Worm (Caenorhabditis elegans) whole organism, early embryonic: ENCODE results near the gene Y66D12A.6.

Experiments used
- B0310.2 ChIP-seq: sonication (generic microtip); optimal IDR thresholded peaks from 2 replicates; lab custom pipeline; 2016; ENCODE audit warnings: mild to moderate bottlenecking, missing genetic modification characterization, missing compliant biosample characterization
- F13C5.2 ChIP-seq: sonication (generic microtip); optimal IDR thresholded peaks from 2 replicates; lab custom pipeline; 2017; ENCODE audit warnings: mild to moderate bottlenecking, missing genetic modification characterization, inconsistent platforms, missing compliant biosample characterization
- aly-1 ChIP-seq: sonication (generic microtip); optimal IDR thresholded peaks from 2 replicates; lab custom pipeline; 2016; ENCODE audit warnings: missing genetic modification characterization, missing compliant biosample characterization
- ama-1 ChIP-seq: fragments of 150-350 bp; optimal IDR thresholded peaks from 2 replicates; lab custom pipeline; 2014
- ceh-13 ChIP-seq: fragments of 200-800 bp; sonication (Bioruptor generic); optimal IDR thresholded peaks from 2 replicates; lab custom pipeline; 2018; ENCODE audit warnings: mild to moderate bottlenecking, missing genetic modification characterization, missing compliant biosample characterization
- ceh-36 ChIP-seq: sonication (generic microtip); optimal IDR thresholded peaks from 2 replicates; lab custom pipeline; 2016; ENCODE audit warnings: missing genetic modification characterization, inconsistent platforms, missing compliant biosample characterization
- ets-7 ChIP-seq: sonication (generic microtip); optimal IDR thresholded peaks from 2 replicates; lab custom pipeline; 2016; ENCODE audit warnings: missing genotype, missing genetic modification characterization, missing compliant biosample characterization
- flt-1 ChIP-seq: fragments of 200-800 bp; sonication (Bioruptor generic); IDR thresholded peaks from 2 replicates; pipeline ENCODE4 v1.3.6; 2022; ENCODE audit warnings: missing genetic modification characterization, missing compliant biosample characterization
- hmbx-1 ChIP-seq: sonication (generic microtip); optimal IDR thresholded peaks from 2 replicates; lab custom pipeline; 2016; ENCODE audit warnings: mild to moderate bottlenecking, missing genetic modification characterization, missing compliant biosample characterization
- hmg-4 ChIP-seq: fragments of 200-800 bp; sonication (Bioruptor generic); optimal IDR thresholded peaks from 2 replicates; lab custom pipeline; 2018; ENCODE audit warnings: mild to moderate bottlenecking, missing genetic modification characterization, missing compliant biosample characterization
- hnd-1 ChIP-seq: sonication (generic microtip); optimal IDR thresholded peaks from 2 replicates; lab custom pipeline; 2016; ENCODE audit warnings: missing genetic modification characterization, missing compliant biosample characterization
- pes-1 ChIP-seq: fragments of 200-800 bp; sonication (Bioruptor generic); IDR thresholded peaks from 2 replicates; pipeline ENCODE4 v1.3.6; 2022; ENCODE audit warnings: missing genetic modification reagents, missing genetic modification characterization, missing compliant biosample characterization
- scrt-1 ChIP-seq: fragments of 200-800 bp; sonication (Bioruptor generic); IDR thresholded peaks from 2 replicates; pipeline ENCODE4 v1.3.6; 2022; ENCODE audit warnings: missing genetic modification characterization, missing compliant biosample characterization
- sea-1 ChIP-seq: fragments of 200-800 bp; sonication (Bioruptor generic); conservative IDR thresholded peaks from 2 replicates; pipeline ENCODE4 v1.3.6; 2022; ENCODE audit warnings: missing genetic modification characterization, missing compliant biosample characterization
- tbx-11 ChIP-seq: fragments of 200-800 bp; sonication (Bioruptor generic); IDR thresholded peaks from 2 replicates; pipeline ENCODE4 v1.3.6; 2022; ENCODE audit warnings: missing genetic modification characterization, missing compliant biosample characterization
- tbx-37 ChIP-seq: fragments of 200-800 bp; sonication (Bioruptor generic); conservative IDR thresholded peaks from 2 replicates; pipeline ENCODE4 v1.3.6; 2022; ENCODE audit warnings: missing genetic modification reagents, missing genetic modification characterization, missing compliant biosample characterization
- tra-4 ChIP-seq: sonication (generic microtip); optimal IDR thresholded peaks from 2 replicates; lab custom pipeline; 2017; ENCODE audit warnings: missing genetic modification characterization, missing compliant biosample characterization

Y66D12A.6 gene

ce11 chrIII:11588911-11589310 is 7.7 kb upstream of the Y66D12A.6 start, which contains the start of gene Y66D12A.3:
Gene Y66D12A.3, plus strand, starts transcription at chrIII:11589211.
- TF ChIP-seq ama-1 (lab: Kevin White, UChicago) (no peak), pes-1 (GFP tag; lab: Robert Waterston, UW) (no peak), flt-1 (GFP tag; lab: Robert Waterston, UW) (no peak), hmbx-1 (tag; lab: Kevin White, UChicago) (no peak), scrt-1 (GFP tag; lab: Robert Waterston, UW) (no peak), B0310.2 (tag; lab: Kevin White, UChicago) (no peak), tbx-37 (GFP tag; lab: Robert Waterston, UW) (no peak), tra-4 (no peak), ets-7 (tag; lab: Kevin White, UChicago) (no peak), ceh-13 (GFP tag; lab: Kevin White, UChicago) (no peak), ceh-36 (tag; lab: Kevin White, UChicago) (no peak), F13C5.2 (tag; lab: Kevin White, UChicago) (no peak), tbx-11 (no peak), hnd-1 (tag; lab: Kevin White, UChicago) (no peak)

ce11 chrIII:11582569-11582968 is 1.4 kb upstream of the Y66D12A.6 start:
- TF ChIP-seq ceh-36 (tag; lab: Kevin White, UChicago) = no peak
- no peak for TF ChIP-seq hmbx-1 (tag; lab: Kevin White, UChicago)
- no peak for TF ChIP-seq tbx-37 (GFP tag; lab: Robert Waterston, UW)
- TF ChIP-seq sea-1 (GFP tag; lab: Robert Waterston, UW) = no peak
- no peak for TF ChIP-seq F13C5.2 (tag; lab: Kevin White, UChicago)
- TF ChIP-seq scrt-1 (GFP tag; lab: Robert Waterston, UW) = no peak
- TF ChIP-seq tra-4 = no peak
- no peak for TF ChIP-seq aly-1 (tag; lab: Kevin White, UChicago)
- TF ChIP-seq B0310.2 (tag; lab: Kevin White, UChicago) = no peak
- no peak for TF ChIP-seq tbx-11
- TF ChIP-seq hnd-1 (tag; lab: Kevin White, UChicago) = no peak
- no peak for TF ChIP-seq pes-1 (GFP tag; lab: Robert Waterston, UW)
- no peak for TF ChIP-seq ceh-13 (GFP tag; lab: Kevin White, UChicago)
- no peak for TF ChIP-seq hmg-4 (GFP tag; lab: Kevin White, UChicago)
- TF ChIP-seq ama-1 (lab: Kevin White, UChicago) = no peak

- TF ChIP-seq ama-1 (lab: Kevin White, UChicago) = no peak
- no peak for TF ChIP-seq B0310.2 (tag; lab: Kevin White, UChicago)
- no peak for TF ChIP-seq aly-1 (tag; lab: Kevin White, UChicago)
- TF ChIP-seq flt-1 (GFP tag; lab: Robert Waterston, UW) = no peak
- no peak for TF ChIP-seq ceh-36 (tag; lab: Kevin White, UChicago)
- no peak for TF ChIP-seq pes-1 (GFP tag; lab: Robert Waterston, UW)
- TF ChIP-seq sea-1 (GFP tag; lab: Robert Waterston, UW) = no peak
- TF ChIP-seq hmbx-1 (tag; lab: Kevin White, UChicago) = no peak
- TF ChIP-seq ets-7 (tag; lab: Kevin White, UChicago) = no peak
- TF ChIP-seq tra-4 = no peak
- TF ChIP-seq hmg-4 (GFP tag; lab: Kevin White, UChicago) = no peak
- TF ChIP-seq scrt-1 (GFP tag; lab: Robert Waterston, UW) = no peak
- no peak for TF ChIP-seq hnd-1 (tag; lab: Kevin White, UChicago)
- no peak for TF ChIP-seq F13C5.2 (tag; lab: Kevin White, UChicago)
- TF ChIP-seq ceh-13 (GFP tag; lab: Kevin White, UChicago) = no peak
Observed at ce11 chrIII:11580428-11580885, 745 bp downstream of the Y66D12A.6 start, which contains the start of gene Y66D12A.7. Gene Y66D12A.7, minus strand, starts transcription at chrIII:11580478.

DNA sequence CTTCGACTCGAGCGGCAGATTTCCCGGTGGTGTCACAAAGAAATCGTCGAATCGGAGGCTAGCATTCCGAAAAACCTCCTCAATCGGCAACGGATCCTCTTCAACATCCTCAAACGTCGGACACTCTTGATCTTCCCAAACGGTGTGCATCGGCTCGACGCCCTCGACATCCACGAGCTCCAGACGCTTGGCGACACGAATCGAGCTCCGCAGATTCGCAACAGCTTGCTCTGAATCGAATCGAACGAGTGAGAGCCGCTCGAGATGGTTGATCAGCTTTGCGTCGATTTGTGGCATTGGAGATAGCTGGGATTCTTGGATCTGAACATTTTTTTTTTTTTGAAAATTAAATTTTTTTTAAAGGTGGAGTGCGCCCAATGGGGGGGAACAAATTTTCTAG is 1.8 kb downstream of the Y66D12A.6 start:
- TF ChIP-seq ama-1 (lab: Kevin White, UChicago) (no peak), flt-1 (GFP tag; lab: Robert Waterston, UW) (no peak), ceh-36 (tag; lab: Kevin White, UChicago) (no peak), hmbx-1 (tag; lab: Kevin White, UChicago) (no peak), tbx-11 (no peak), hmg-4 (GFP tag; lab: Kevin White, UChicago) (no peak), B0310.2 (tag; lab: Kevin White, UChicago) (no peak), aly-1 (tag; lab: Kevin White, UChicago) (no peak)

DNA sequence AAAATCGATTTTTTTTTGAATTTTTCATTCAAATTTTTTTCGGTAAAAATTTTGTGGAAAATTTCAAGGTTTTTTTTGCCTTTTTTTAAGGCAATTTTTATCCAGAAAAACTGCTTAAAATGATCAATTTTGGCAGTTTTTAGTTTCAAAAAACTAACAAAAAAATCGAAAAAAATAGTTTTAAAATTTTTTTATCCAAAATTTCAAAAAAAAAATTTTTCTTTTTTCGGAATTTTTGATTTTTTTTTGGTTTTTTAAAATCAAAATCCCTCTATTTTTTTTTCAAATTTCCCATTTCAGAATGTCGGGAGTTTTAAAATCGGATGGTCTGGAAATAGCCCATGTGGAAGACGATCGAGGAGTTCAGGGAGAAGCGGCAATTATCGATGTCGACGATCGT is 7.3 kb downstream of the Y66D12A.6 start, which contains the start of gene Y66D12A.8:
Gene Y66D12A.8, plus strand, starts transcription at position 301 of the 400 bp plus-strand sequence.
- TF ChIP-seq sea-1 (GFP tag; lab: Robert Waterston, UW) = no peak
- TF ChIP-seq pes-1 (GFP tag; lab: Robert Waterston, UW) = no peak
- peak; percentile 36 for TF ChIP-seq ama-1 (lab: Kevin White, UChicago)

- no peak for TF ChIP-seq pes-1 (GFP tag; lab: Robert Waterston, UW)
Observed at ce11 chrIII:11567837-11568236, 13.4 kb downstream of the Y66D12A.6 start, which contains the start of gene psme-3. Gene psme-3, plus strand, starts transcription at chrIII:11568137.

- TF ChIP-seq ama-1 (lab: Kevin White, UChicago) (no peak), F13C5.2 (tag; lab: Kevin White, UChicago) (peak; percentile 43)
Observed at ce11 chrIII:11565602-11566001, 15.6 kb downstream of the Y66D12A.6 start, which contains the start of gene Y66D12A.10. Gene Y66D12A.10, plus strand, starts transcription at chrIII:11565874.

ce11 chrIII:11563417-11563949 is 17.7 kb downstream of the Y66D12A.6 start, which contains the start of gene Y66D12A.11:
Gene Y66D12A.11, plus strand, starts transcription at chrIII:11563467.
- no peak for TF ChIP-seq tbx-11
- TF ChIP-seq tra-4 = no peak
